Worm (Caenorhabditis elegans): ENCODE data around the gene K07C11.7.

Gene K07C11.7

DNA sequence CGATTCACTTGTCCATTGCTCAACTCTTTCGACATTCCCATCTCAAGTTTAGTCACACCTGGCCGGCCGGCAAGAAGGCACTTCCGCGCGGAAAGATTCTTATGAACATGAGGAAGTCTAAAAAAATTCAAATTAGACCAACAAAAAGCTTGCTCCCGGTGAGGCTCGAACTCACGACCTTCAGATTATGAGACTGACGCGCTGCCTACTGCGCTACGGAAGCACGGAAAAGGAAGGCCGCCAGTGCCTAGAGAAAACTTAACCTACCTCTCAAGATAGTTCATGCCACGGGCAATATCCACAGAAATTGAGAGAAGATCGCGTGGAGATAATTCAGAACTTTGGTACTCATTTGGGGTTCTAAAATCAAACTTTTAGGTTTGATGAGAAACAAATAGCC lies 16.3 kb upstream of the K07C11.7 start (continued):
- TF ChIP-seq nhr-84 (tag; optimal IDR thresholded peaks at IDR 0.05) (no peak), ets-5 (GFP tag; IDR thresholded peaks at IDR 0.05) (no peak), fkh-8 (tag; optimal IDR thresholded peaks at IDR 0.05) (no peak), nhr-76 (tag; optimal IDR thresholded peaks at IDR 0.05) (no peak), aly-2 (tag; optimal IDR thresholded peaks at IDR 0.05) (no peak), lin-39 (tag; optimal IDR thresholded peaks at IDR 0.05) (no peak), ceh-88 (GFP tag; IDR thresholded peaks at IDR 0.05) (no peak), lin-35 (GFP tag; optimal IDR thresholded peaks at IDR 0.05) (peak in 1 of 2 experiments; percentile 12), pqm-1 (tag; optimal IDR thresholded peaks at IDR 0.05) (no peak), ama-1 (optimal IDR thresholded peaks at IDR 0.05) (no peak), fkh-4 (tag; optimal IDR thresholded peaks at IDR 0.05; ENCODE audit: borderline replicate concordance) (no peak), tlp-1 (tag; optimal IDR thresholded peaks at IDR 0.05) (no peak), unc-30 (tag; optimal IDR thresholded peaks at IDR 0.05) (no peak), alr-1 (tag; optimal IDR thresholded peaks at IDR 0.05; ENCODE audit: borderline replicate concordance) (no peak), Y116A8C.19 (tag; optimal IDR thresholded peaks at IDR 0.05; ENCODE audit: borderline replicate concordance) (no peak), dsc-1 (tag; optimal IDR thresholded peaks at IDR 0.05) (no peak), ceh-63 (GFP tag; optimal IDR thresholded peaks at IDR 0.05) (no peak), unc-62 (GFP tag; optimal IDR thresholded peaks at IDR 0.05) (no peak), snu-23 (GFP tag; optimal IDR thresholded peaks at IDR 0.05) (peak; percentile 24), lin-15B (tag; optimal IDR thresholded peaks at IDR 0.05) (no peak), hpl-2 (GFP tag; optimal IDR thresholded peaks at IDR 0.05) (no peak), efl-3 (GFP tag; optimal IDR thresholded peaks at IDR 0.05) (no peak), C16A3.4 (tag; optimal IDR thresholded peaks at IDR 0.05) (no peak), zag-1 (tag; optimal IDR thresholded peaks at IDR 0.05) (no peak), fos-1 (tag; optimal IDR thresholded peaks at IDR 0.05) (no peak), tbx-2 (tag; optimal IDR thresholded peaks at IDR 0.05) (no peak), blmp-1 (tag; optimal IDR thresholded peaks at IDR 0.05) (no peak), unc-130 (tag; optimal IDR thresholded peaks at IDR 0.05) (no peak), nhr-90 (tag; optimal IDR thresholded peaks at IDR 0.05; ENCODE audit: poor library complexity) (no peak), nhr-11 (tag; optimal IDR thresholded peaks at IDR 0.05) (no peak), ces-1 (GFP tag; optimal IDR thresholded peaks at IDR 0.05) (no peak), nhr-71 (tag; optimal IDR thresholded peaks at IDR 0.05) (peak; percentile 18), snpc-4 (tag; optimal IDR thresholded peaks at IDR 0.05) (peak; percentile 73)

DNA sequence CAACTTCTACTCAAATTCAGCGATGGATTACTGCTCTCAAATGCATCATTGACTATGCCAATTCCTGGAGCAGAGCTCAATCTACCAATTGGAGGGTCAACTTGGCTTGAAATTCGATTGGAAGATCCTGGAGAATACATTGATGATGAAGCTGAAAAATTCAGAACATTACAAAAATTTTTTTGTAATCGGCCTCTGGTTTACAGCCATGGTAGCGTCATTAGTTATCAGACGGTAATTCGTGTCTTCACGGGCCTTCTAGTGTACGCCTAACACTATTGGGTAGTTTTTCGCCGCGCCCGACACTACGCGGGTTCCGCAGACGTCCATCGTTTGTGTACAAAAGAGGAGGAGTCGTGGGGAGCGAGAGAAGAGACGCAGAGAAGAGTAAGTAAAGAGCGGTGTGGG lies 14.9 kb upstream of the K07C11.7 start:
- TF ChIP-seq unc-130 (tag; optimal IDR thresholded peaks at IDR 0.05) (peak; percentile 14), nhr-12 (tag; optimal IDR thresholded peaks at IDR 0.05) (no peak), skn-1 (tag; optimal IDR thresholded peaks at IDR 0.05) (peak; percentile 39), F16B12.6 (tag; optimal IDR thresholded peaks at IDR 0.05) (peak; percentile 22), tlp-1 (tag; optimal IDR thresholded peaks at IDR 0.05) (no peak), lin-13 (GFP tag; optimal IDR thresholded peaks at IDR 0.05) (peak; percentile 71), efl-1 (optimal IDR thresholded peaks at IDR 0.05) (peak; percentile 63 to 77), efl-1 (GFP tag; optimal IDR thresholded peaks at IDR 0.05 in 1 of 2) (peak; percentile 57 to 96), nhr-90 (tag; optimal IDR thresholded peaks at IDR 0.05; ENCODE audit: poor library complexity) (peak; percentile 95), blmp-1 (tag; optimal IDR thresholded peaks at IDR 0.05) (no peak), fkh-8 (tag; optimal IDR thresholded peaks at IDR 0.05) (peak; percentile 53), Y116A8C.19 (tag; optimal IDR thresholded peaks at IDR 0.05; ENCODE audit: borderline replicate concordance) (no peak), elt-2 (tag; optimal IDR thresholded peaks at IDR 0.05) (peak; percentile 88), ceh-8 (GFP tag; optimal IDR thresholded peaks at IDR 0.05) (no peak), mef-2 (tag; optimal IDR thresholded peaks at IDR 0.05) (no peak), ceh-82 (tag; optimal IDR thresholded peaks at IDR 0.05) (peak; percentile 75 to 90 (median 85)), ztf-11 (tag; optimal IDR thresholded peaks at IDR 0.05) (peak in 1 of 2 experiments; percentile 63), xbp-1 (tag; optimal IDR thresholded peaks at IDR 0.05) (peak; percentile 86), lin-39 (tag; optimal IDR thresholded peaks at IDR 0.05) (peak; percentile 58), aly-2 (tag; optimal IDR thresholded peaks at IDR 0.05) (peak; percentile 53), lsy-2 (tag; optimal IDR thresholded peaks at IDR 0.05) (peak; percentile 58 to 78), nhr-28 (tag; optimal IDR thresholded peaks at IDR 0.05) (no peak), nhr-19 (GFP tag; conservative IDR thresholded peaks at IDR 0.05) (peak; percentile 93), isw-1 (GFP tag; IDR thresholded peaks at IDR 0.05) (peak; percentile 34), efl-3 (GFP tag; optimal IDR thresholded peaks at IDR 0.05) (peak; percentile 45), pqm-1 (tag; optimal IDR thresholded peaks at IDR 0.05) (no peak), nhr-11 (tag; optimal IDR thresholded peaks at IDR 0.05) (peak; percentile 14), fos-1 (tag; optimal IDR thresholded peaks at IDR 0.05) (peak; percentile 52), pax-3 (tag; optimal IDR thresholded peaks at IDR 0.05) (peak; percentile 53), tbx-2 (tag; optimal IDR thresholded peaks at IDR 0.05) (peak; percentile 84), jun-1 (tag; optimal IDR thresholded peaks at IDR 0.05) (peak; percentile 73), mab-9 (GFP tag; IDR thresholded peaks at IDR 0.05) (no peak)

Data from whole organism, L1 larva.